Fruit fly (Drosophila melanogaster) whole organism, adult: ENCODE measurements around the gene Traf6.

ENCODE experiments used
- CG1620 ChIP-seq: fragments of 200-800 bp; sonication (Bioruptor generic); optimal IDR thresholded peaks from 2 replicates; lab custom pipeline; 2016; ENCODE audit warnings: missing biosample characterization, missing genetic modification characterization
- CG7101 ChIP-seq: fragments of 200-800 bp; sonication (Bioruptor generic); optimal IDR thresholded peaks from 2 replicates; lab custom pipeline; 2018; ENCODE audit warnings: missing biosample characterization, mild to moderate bottlenecking, missing genetic modification characterization, moderate library complexity
- Crg-1 ChIP-seq: fragments of 200-800 bp; sonication (Bioruptor generic); optimal IDR thresholded peaks from 2 replicates; lab custom pipeline; 2016; ENCODE audit warnings: missing biosample characterization, missing genetic modification characterization
- Hr96 ChIP-seq: fragments of 200-800 bp; sonication (Bioruptor generic); optimal IDR thresholded peaks from 2 replicates; lab custom pipeline; 2016; ENCODE audit warnings: missing biosample characterization, missing genetic modification characterization
- bab1 ChIP-seq: fragments of 200-800 bp; sonication (Bioruptor generic); optimal IDR thresholded peaks from 3 replicates; lab custom pipeline; 2019; ENCODE audit warnings: missing biosample characterization, mild to moderate bottlenecking, missing genetic modification characterization, moderate library complexity
- cnc ChIP-seq, 2 experiments: fragments of >200 bp; optimal IDR thresholded peaks; 2 replicates each; lab custom pipeline; 2017
- kay ChIP-seq: fragments of 200-800 bp; sonication (Bioruptor generic); peaks from one replicate; lab custom pipeline; 2016; ENCODE audit warnings: missing biosample characterization, missing genetic modification characterization, borderline replicate concordance
- ovo ChIP-seq: fragments of 200-800 bp; sonication (Bioruptor generic); optimal IDR thresholded peaks from 2 replicates; lab custom pipeline; 2016; ENCODE audit warnings: missing biosample characterization, missing genetic modification characterization
- pad ChIP-seq: fragments of 200-800 bp; sonication (Bioruptor generic); optimal IDR thresholded peaks from 3 replicates; lab custom pipeline; 2017; ENCODE audit warnings: missing biosample characterization, missing genetic modification characterization, mild to moderate bottlenecking, moderate library complexity, missing genetic modification reagents

- TF ChIP-seq kay (GFP tag; lab: Kevin White, UChicago) (no peak), CG7101 (no peak), ovo (GFP tag; lab: Kevin White, UChicago) (no peak), bab1 (no peak), CG1620 (no peak), Hr96 (GFP tag; lab: Kevin White, UChicago) (no peak), Crg-1 (GFP tag; lab: Kevin White, UChicago) (no peak), cnc (optimal IDR thresholded peaks at IDR 0.05; lab: Kevin White, UChicago) (no peak), pad (GFP tag; lab: Kevin White, UChicago) (no peak)
Observed at dm6 chrX:8170166-8170565, 13.0 kb upstream of the Traf6 start, which contains the start of gene CG2278.
